Worm (Caenorhabditis elegans): ENCODE data around the gene crn-4.

- TF ChIP-seq saeg-2 (GFP tag; IDR thresholded peaks at IDR 0.05) (no peak), lin-39 (tag; optimal IDR thresholded peaks at IDR 0.05) (no peak), nhr-77 (tag; optimal IDR thresholded peaks at IDR 0.05) (no peak), zag-1 (tag; optimal IDR thresholded peaks at IDR 0.05) (no peak), nhr-111 (GFP tag; optimal IDR thresholded peaks at IDR 0.05) (no peak), T20F7.1 (GFP tag; optimal IDR thresholded peaks at IDR 0.05) (no peak), ztf-11 (tag; optimal IDR thresholded peaks at IDR 0.05) (no peak)
Measured at ce11 chrX:2219453-2219852, 38.4 kb downstream of the crn-4 start.
